Worm (Caenorhabditis elegans): Measurements from ENCODE around the gene snu-23.

The snu-23 gene

ce11 chrIII:7792209-7792608 is 22.3 kb upstream of the snu-23 start:
- no peak for TF ChIP-seq set-16 (GFP tag; IDR thresholded peaks at IDR 0.05)
- TF ChIP-seq duxl-1 (tag; optimal IDR thresholded peaks at IDR 0.05; ENCODE audit: poor library complexity), result peak; percentile 24
- TF ChIP-seq dmd-8 (GFP tag; IDR thresholded peaks at IDR 0.05), result no peak
- no peak for TF ChIP-seq nhr-237 (tag; optimal IDR thresholded peaks at IDR 0.05)
- TF ChIP-seq Y75B8A.6 (GFP tag; IDR thresholded peaks at IDR 0.05), result no peak
- no peak for TF ChIP-seq unc-130 (GFP tag; optimal IDR thresholded peaks at IDR 0.05)
- no peak for TF ChIP-seq pqm-1 (tag; optimal IDR thresholded peaks at IDR 0.05)
- TF ChIP-seq unc-39 (tag; optimal IDR thresholded peaks at IDR 0.05), result no peak
- no peak for TF ChIP-seq Y5F2A.4 (GFP tag; optimal IDR thresholded peaks at IDR 0.05)
- TF ChIP-seq lsy-2 (tag; optimal IDR thresholded peaks at IDR 0.05), result peak in 1 of 2 experiments; percentile 56
- no peak for TF ChIP-seq cey-2 (tag; optimal IDR thresholded peaks at IDR 0.05; ENCODE audit: borderline replicate concordance, insufficient read depth)
- no peak for TF ChIP-seq rbr-2 (tag; optimal IDR thresholded peaks at IDR 0.05)
- no peak for TF ChIP-seq mes-2 (tag; optimal IDR thresholded peaks at IDR 0.05; ENCODE audit: poor library complexity, severe bottlenecking)
- no peak for TF ChIP-seq ceh-20 (GFP tag; IDR thresholded peaks at IDR 0.05)
- no peak for TF ChIP-seq hlh-30 (tag; optimal IDR thresholded peaks at IDR 0.05; ENCODE audit: insufficient read depth)
- no peak for TF ChIP-seq sdz-12 (GFP tag; optimal IDR thresholded peaks at IDR 0.05)
- TF ChIP-seq pha-4 (GFP tag; IDR thresholded peaks at IDR 0.05), result no peak
- TF ChIP-seq pha-4 (tag; optimal IDR thresholded peaks at IDR 0.05), result no peak

ce11 chrIII:7790522-7790921 is 20.6 kb upstream of the snu-23 start:
- TF ChIP-seq unc-62 (GFP tag; optimal IDR thresholded peaks at IDR 0.05 in 1 of 2) (peak in 1 of 2 experiments; percentile 75), unc-62 (tag; optimal IDR thresholded peaks at IDR 0.05) (no peak), hlh-30 (tag; optimal IDR thresholded peaks at IDR 0.05; ENCODE audit: insufficient read depth) (peak; percentile 7), skn-1 (tag; optimal IDR thresholded peaks at IDR 0.05) (no peak), lsy-2 (tag; optimal IDR thresholded peaks at IDR 0.05) (peak in 1 of 2 experiments; percentile 68)

- no peak for TF ChIP-seq spr-3 (GFP tag; optimal IDR thresholded peaks at IDR 0.05)
- TF ChIP-seq hlh-11 (tag; optimal IDR thresholded peaks at IDR 0.05), result no peak
- TF ChIP-seq tag-97 (GFP tag; IDR thresholded peaks at IDR 0.05), result no peak
- no peak for TF ChIP-seq dmd-9 (GFP tag; IDR thresholded peaks at IDR 0.05)
- TF ChIP-seq duxl-1 (tag; optimal IDR thresholded peaks at IDR 0.05; ENCODE audit: poor library complexity), result no peak
- no peak for TF ChIP-seq nhr-76 (tag; optimal IDR thresholded peaks at IDR 0.05)
- TF ChIP-seq egl-27 (tag; optimal IDR thresholded peaks at IDR 0.05), result no peak
- TF ChIP-seq lin-29 (GFP tag; IDR thresholded peaks at IDR 0.05), result no peak
- no peak for TF ChIP-seq nhr-28 (tag; optimal IDR thresholded peaks at IDR 0.05)
- no peak for TF ChIP-seq Y105C5A.15 (GFP tag; IDR thresholded peaks at IDR 0.05)
Measured at ce11 chrIII:7788410-7788809, 18.5 kb upstream of the snu-23 start.

- 0 out of 2 replicates have a peak, but pooled peaks have one; percentile 21 for TF ChIP-seq ceh-20 (GFP tag; IDR thresholded peaks at IDR 0.05)
- TF ChIP-seq duxl-1 (tag; optimal IDR thresholded peaks at IDR 0.05; ENCODE audit: poor library complexity), result peak; percentile 7
- TF ChIP-seq ces-1 (GFP tag; optimal IDR thresholded peaks at IDR 0.05), result no peak
- 0 out of 2 replicates have a peak, but pooled peaks have one; percentile 23 for TF ChIP-seq tra-1 (GFP tag; IDR thresholded peaks at IDR 0.05)
- peak in 1 of 2 experiments; percentile 43 for TF ChIP-seq lsy-2 (tag; optimal IDR thresholded peaks at IDR 0.05)
- no peak for TF ChIP-seq ceh-82 (tag; optimal IDR thresholded peaks at IDR 0.05)
- no peak for TF ChIP-seq hlh-11 (tag; optimal IDR thresholded peaks at IDR 0.05)
- no peak for TF ChIP-seq aha-1 (tag)
- no peak for TF ChIP-seq R02D3.7 (tag; optimal IDR thresholded peaks at IDR 0.05)
- no peak for TF ChIP-seq hif-1 (tag; optimal IDR thresholded peaks at IDR 0.05)
Measured at ce11 chrIII:7784201-7784600, 14.3 kb upstream of the snu-23 start.

Measured in whole organism, L4 larva.